Fruit fly (Drosophila melanogaster): ENCODE data around the gene CG8032.

The CG8032 gene

DNA sequence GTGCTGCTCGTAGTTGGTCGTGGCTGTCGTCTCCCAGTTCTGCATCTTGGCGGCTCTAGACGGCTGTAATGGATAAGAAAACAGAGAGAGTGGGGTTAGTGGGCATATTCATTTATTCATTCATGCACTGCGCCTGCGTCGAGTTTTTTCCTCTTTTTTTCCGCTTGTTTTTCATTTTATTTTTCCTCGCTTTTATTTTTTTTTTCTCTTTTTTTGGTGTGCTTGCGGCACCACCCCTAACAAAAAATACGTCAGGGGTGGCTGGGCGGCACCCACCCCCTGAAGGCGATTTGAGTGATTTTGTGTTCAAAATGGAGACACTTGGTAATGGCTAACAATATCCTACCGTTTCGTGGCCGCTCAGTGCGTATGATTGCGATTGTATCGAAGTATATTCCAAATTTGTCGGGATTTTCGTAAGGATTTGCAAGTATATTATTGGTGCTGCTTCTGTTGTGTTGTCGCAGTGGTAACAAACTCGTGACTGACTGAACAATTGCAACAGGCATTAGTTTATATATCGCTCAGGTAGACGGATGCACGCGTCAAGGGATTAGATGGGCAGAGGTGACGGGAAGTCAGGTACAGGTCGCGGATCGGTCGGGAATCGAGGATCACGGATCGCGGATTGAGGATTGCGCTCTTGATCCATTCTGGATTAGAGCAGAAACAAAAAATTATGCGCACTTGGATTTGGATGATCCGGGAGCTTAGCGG lies 30.4 kb downstream of the CG8032 start:
- TF ChIP-seq Hmr (GFP tag; optimal IDR thresholded peaks at IDR 0.05) (peak; percentile 80), CG18619 (GFP tag; optimal IDR thresholded peaks at IDR 0.05) (peak; percentile 29), amos (GFP tag; IDR thresholded peaks at IDR 0.05; ENCODE audit: partially characterized antibody) (no peak), MTF-1 (GFP tag; optimal IDR thresholded peaks at IDR 0.05; ENCODE audit: borderline replicate concordance) (peak; percentile 9), Atf6 (GFP tag; IDR thresholded peaks at IDR 0.05) (peak; percentile 78), CG34376 (GFP tag; optimal IDR thresholded peaks at IDR 0.05) (peak; percentile 95), onecut (GFP tag; IDR thresholded peaks at IDR 0.05) (peak; percentile 14; the same call in 1 of the 2 replicates), sr (GFP tag; IDR thresholded peaks at IDR 0.05) (no peak), gsb-n (tag; optimal IDR thresholded peaks at IDR 0.05) (no peak), CG8388 (GFP tag; optimal IDR thresholded peaks at IDR 0.05) (no peak), z (GFP tag; IDR thresholded peaks at IDR 0.05) (peak; percentile 89), sqz (GFP tag; optimal IDR thresholded peaks at IDR 0.05) (peak; percentile 93), sc (optimal IDR thresholded peaks at IDR 0.05) (no peak), sc (GFP tag; optimal IDR thresholded peaks at IDR 0.05) (no peak), br (optimal IDR thresholded peaks at IDR 0.05) (no peak), CG7786 (GFP tag; optimal IDR thresholded peaks at IDR 0.05) (no peak), CG15514 (GFP tag; optimal IDR thresholded peaks at IDR 0.05) (peak; percentile 70), Spps (tag; optimal IDR thresholded peaks at IDR 0.05) (no peak), Ets65A (GFP tag) (peak; percentile 56), odd (GFP tag; optimal IDR thresholded peaks at IDR 0.05) (peak; percentile 55), BtbVII (GFP tag; optimal IDR thresholded peaks at IDR 0.05) (peak; percentile 84), Sox100B (GFP tag; optimal IDR thresholded peaks at IDR 0.05) (no peak), Xrp1 (GFP tag; IDR thresholded peaks at IDR 0.05) (no peak), ewg (GFP tag; optimal IDR thresholded peaks at IDR 0.05) (peak; percentile 68), CG14014 (GFP tag; IDR thresholded peaks at IDR 0.05) (0 out of 2 replicates have a peak, but pooled peaks have one; percentile 45), Lhr (GFP tag; optimal IDR thresholded peaks at IDR 0.05) (no peak), Hand (GFP tag; optimal IDR thresholded peaks at IDR 0.05) (peak; percentile 91), CG9609 (GFP tag; optimal IDR thresholded peaks at IDR 0.05) (no peak), CG6765 (GFP tag; optimal IDR thresholded peaks at IDR 0.05) (peak; percentile 89), dpn (GFP tag; optimal IDR thresholded peaks at IDR 0.05) (peak in 1 of 2 experiments; percentile 10), CrebB (tag; optimal IDR thresholded peaks at IDR 0.05) (peak; percentile 74), Hr51 (GFP tag; optimal IDR thresholded peaks at IDR 0.05) (no peak), CG12071 (GFP tag; optimal IDR thresholded peaks at IDR 0.05) (peak; percentile 63), nom (GFP tag; optimal IDR thresholded peaks at IDR 0.05) (peak; percentile 96), cad (GFP tag; optimal IDR thresholded peaks at IDR 0.05) (no peak), Fer2 (tag; optimal IDR thresholded peaks at IDR 0.05) (peak; percentile 30), caup (GFP tag; optimal IDR thresholded peaks at IDR 0.05; ENCODE audit: severe bottlenecking) (peak; percentile 59), CG10654 (GFP tag; optimal IDR thresholded peaks at IDR 0.05) (no peak), kay (GFP tag; optimal IDR thresholded peaks at IDR 0.05) (no peak), CG3838 (GFP tag; optimal IDR thresholded peaks at IDR 0.05) (no peak), gfzf (GFP tag; optimal IDR thresholded peaks at IDR 0.05) (no peak), tap (tag; optimal IDR thresholded peaks at IDR 0.05) (no peak), Hr39 (optimal IDR thresholded peaks at IDR 0.05) (no peak), CG7963 (GFP tag; IDR thresholded peaks at IDR 0.05; ENCODE audit: partially characterized antibody) (no peak), HHEX (GFP tag; optimal IDR thresholded peaks at IDR 0.05) (peak; percentile 32), CG10543 (GFP tag; optimal IDR thresholded peaks at IDR 0.05) (peak; percentile 45), CG14050 (GFP tag; IDR thresholded peaks at IDR 0.05) (no peak), ind (GFP tag; optimal IDR thresholded peaks at IDR 0.05) (no peak), CG2889 (GFP tag; IDR thresholded peaks at IDR 0.05) (no peak), lmd (GFP tag; IDR thresholded peaks at IDR 0.05) (no peak)
